Worm (Caenorhabditis elegans) whole organism, mixed stage, embryonic: ENCODE results near the gene ttbk-8.2.

Experiments used
- ces-1 ChIP-seq: fragments of 150-350 bp; optimal IDR thresholded peaks from 2 replicates; lab custom pipeline; 2014; ENCODE audit warnings: missing biosample characterization, missing genetic modification reagents, missing genetic modification characterization
- drap-1 ChIP-seq: fragments of 200-800 bp; sonication (Bioruptor generic); optimal IDR thresholded peaks from 3 replicates; lab custom pipeline; 2018; ENCODE audit warnings: mild to moderate bottlenecking, missing genetic modification characterization, missing compliant biosample characterization
- lin-13 ChIP-seq: fragments of 150-350 bp; optimal IDR thresholded peaks from 2 replicates; lab custom pipeline; 2014; ENCODE audit warnings: missing biosample characterization, missing genetic modification characterization
- mep-1 ChIP-seq: fragments of 150-350 bp; optimal IDR thresholded peaks from 2 replicates; lab custom pipeline; 2017; ENCODE audit warnings: missing biosample characterization, missing genetic modification reagents, missing genetic modification characterization, inconsistent platforms
- nhr-237 ChIP-seq: fragments of 150-350 bp; optimal IDR thresholded peaks from 2 replicates; lab custom pipeline; 2014; ENCODE audit warnings: missing biosample characterization, missing genetic modification characterization
- nhr-76 ChIP-seq: sonication (generic microtip); optimal IDR thresholded peaks from 2 replicates; lab custom pipeline; 2017; ENCODE audit warnings: missing biosample characterization, missing genetic modification characterization
- pha-4 ChIP-seq: fragments of 150-350 bp; optimal IDR thresholded peaks from 2 replicates; lab custom pipeline; 2018; ENCODE audit warnings: missing biosample characterization, missing genetic modification reagents, missing genetic modification characterization
- snpc-4 ChIP-seq: fragments of 150-350 bp; optimal IDR thresholded peaks from 2 replicates; lab custom pipeline; 2014; ENCODE audit warnings: missing biosample characterization, missing genetic modification characterization
- tbx-8 ChIP-seq: fragments of 200-800 bp; sonication (Bioruptor generic); optimal IDR thresholded peaks from 2 replicates; lab custom pipeline; 2018; ENCODE audit warnings: mild to moderate bottlenecking, missing genetic modification characterization, moderate library complexity, missing compliant biosample characterization
- unc-120 ChIP-seq: sonication (generic microtip); optimal IDR thresholded peaks from 2 replicates; lab custom pipeline; 2017; ENCODE audit warnings: missing genetic modification characterization, missing compliant biosample characterization; ENCODE audit not compliant: poor library complexity, severe bottlenecking
- unc-39 ChIP-seq: fragments of 150-350 bp; optimal IDR thresholded peaks from 2 replicates; lab custom pipeline; 2014; ENCODE audit warnings: missing biosample characterization, missing genetic modification characterization
- ztf-11 ChIP-seq: fragments of 150-350 bp; optimal IDR thresholded peaks from 2 replicates; lab custom pipeline; 2014; ENCODE audit warnings: missing biosample characterization, missing genetic modification characterization

- TF ChIP-seq pha-4 (tag; lab: Kevin White, UChicago) (no peak), tbx-8 (GFP tag; lab: Kevin White, UChicago) (no peak), nhr-237 (tag; lab: Kevin White, UChicago) (no peak), mep-1 (tag; lab: Kevin White, UChicago) (no peak), unc-120 (no peak), snpc-4 (tag; lab: Kevin White, UChicago) (no peak), ztf-11 (tag; lab: Kevin White, UChicago) (no peak), drap-1 (GFP tag; lab: Kevin White, UChicago) (no peak), ces-1 (GFP tag; lab: Kevin White, UChicago) (no peak), unc-39 (no peak), nhr-76 (no peak), lin-13 (tag; lab: Kevin White, UChicago) (no peak)
These were observed 1.6 kb upstream of the ttbk-8.2 start, which contains the start of gene srd-12 for ce11 chrIV:5630156-5630555.
